Comparison of ENCODE assay signal across 1 fruit fly cellular context in the genomic region with DNA sequence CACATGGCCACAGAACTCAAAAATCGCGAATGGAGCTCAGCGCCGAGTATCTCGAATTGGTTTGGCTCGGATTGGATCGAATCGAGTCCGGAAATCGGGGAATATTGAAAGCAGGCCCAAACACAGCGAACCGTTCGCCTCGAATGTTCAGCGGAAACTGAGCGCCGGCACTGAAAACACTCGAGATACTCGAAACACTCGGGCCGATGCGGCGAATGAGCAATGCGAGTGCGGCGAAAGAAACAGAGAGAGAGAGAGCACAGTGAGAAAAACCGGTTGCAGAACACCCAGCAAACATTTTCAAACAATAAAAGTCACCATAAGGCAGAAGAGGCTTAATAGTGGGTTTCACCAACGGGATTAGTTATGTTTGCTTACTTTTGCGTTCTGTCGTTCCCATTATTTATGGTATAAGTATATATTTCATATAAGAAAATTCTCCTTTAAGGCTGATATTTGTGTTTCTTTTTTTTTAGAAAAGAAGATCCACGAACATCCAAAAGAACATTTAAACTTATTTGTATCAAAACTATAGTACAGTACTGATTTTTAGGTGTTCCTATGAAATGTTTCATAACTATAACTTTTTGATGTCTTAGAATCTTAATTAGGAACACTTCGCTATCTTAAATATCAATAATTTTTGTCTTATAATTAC.
A peak's percentile ranks its signal among the peaks of the same experiment; 100 is the strongest.
TF ChIP-seq lines count a peak whose summit lies in the region.

A gene (minus strand): TSS at position 162 of the 658 bp plus-strand sequence.

TF ChIP-seq in whole organism, embryonic, 481 proteins besides CTCF, POLR2A, EP300 and RAD21 (continued from another document):
- TF ChIP-seq zf30C (GFP tag; optimal IDR thresholded peaks at IDR 0.05; lab: Kevin White, UChicago) (peak; percentile 86), Hmx (GFP tag; optimal IDR thresholded peaks at IDR 0.05; lab: Kevin White, UChicago) (no peak), H2.0 (GFP tag; IDR thresholded peaks at IDR 0.05; lab: Robert Waterston, UW) (0 out of 2 replicates have a peak, but pooled peaks have one; percentile 27), grn (GFP tag; optimal IDR thresholded peaks at IDR 0.05; lab: Kevin White, UChicago) (peak; percentile 24), CG2875 (GFP tag; optimal IDR thresholded peaks at IDR 0.05; lab: Kevin White, UChicago) (peak; percentile 14), bbx (GFP tag; IDR thresholded peaks at IDR 0.05; lab: Robert Waterston, UW; ENCODE audit: partially characterized antibody) (peak; percentile 80), btn (GFP tag; optimal IDR thresholded peaks at IDR 0.05; lab: Kevin White, UChicago) (no peak), nom (GFP tag; optimal IDR thresholded peaks at IDR 0.05; lab: Kevin White, UChicago) (peak; percentile 79), CG12744 (GFP tag; optimal IDR thresholded peaks at IDR 0.05; lab: Kevin White, UChicago) (peak; percentile 11), ind (GFP tag; optimal IDR thresholded peaks at IDR 0.05; lab: Kevin White, UChicago) (no peak), trem (tag; optimal IDR thresholded peaks at IDR 0.05; lab: Kevin White, UChicago) (no peak), gfzf (GFP tag; optimal IDR thresholded peaks at IDR 0.05; lab: Kevin White, UChicago) (no peak), CG15696 (tag; optimal IDR thresholded peaks at IDR 0.05; lab: Kevin White, UChicago) (no peak), org-1 (GFP tag; optimal IDR thresholded peaks at IDR 0.05; lab: Kevin White, UChicago) (peak; percentile 5), scrt (GFP tag; optimal IDR thresholded peaks at IDR 0.05; lab: Kevin White, UChicago) (peak; percentile 57), klu (GFP tag; IDR thresholded peaks at IDR 0.05; lab: Robert Waterston, UW) (no peak), repo (GFP tag; optimal IDR thresholded peaks at IDR 0.05; lab: Kevin White, UChicago) (no peak), CG10979 (tag; optimal IDR thresholded peaks at IDR 0.05; lab: Kevin White, UChicago) (peak; percentile 31), ems (GFP tag; optimal IDR thresholded peaks at IDR 0.05; lab: Kevin White, UChicago) (no peak), onecut (GFP tag; IDR thresholded peaks at IDR 0.05; lab: Robert Waterston, UW) (peak; percentile 58), wor (GFP tag; IDR thresholded peaks at IDR 0.05; lab: Robert Waterston, UW) (no peak), pzg (GFP tag; optimal IDR thresholded peaks at IDR 0.05; lab: Kevin White, UChicago) (no peak), stwl (tag; optimal IDR thresholded peaks at IDR 0.05; lab: Kevin White, UChicago) (no peak), CG8388 (GFP tag; optimal IDR thresholded peaks at IDR 0.05; lab: Kevin White, UChicago) (peak; percentile 29), CG6175 (GFP tag; IDR thresholded peaks at IDR 0.05; lab: Robert Waterston, UW) (no peak), rib (GFP tag; IDR thresholded peaks at IDR 0.05; lab: Robert Waterston, UW) (peak; percentile 81), disco-r (GFP tag; optimal IDR thresholded peaks at IDR 0.05; lab: Kevin White, UChicago) (no peak), Taf1 (GFP tag; IDR thresholded peaks at IDR 0.05; lab: Robert Waterston, UW) (no peak), HLHmδ (GFP tag; optimal IDR thresholded peaks at IDR 0.05; lab: Kevin White, UChicago) (peak; percentile 76), pum (GFP tag; optimal IDR thresholded peaks at IDR 0.05; lab: Kevin White, UChicago) (no peak), CG2712 (tag; optimal IDR thresholded peaks at IDR 0.05; lab: Kevin White, UChicago) (peak; percentile 17), pho (GFP tag; optimal IDR thresholded peaks at IDR 0.05; lab: Kevin White, UChicago) (no peak), Ptx1 (GFP tag; IDR thresholded peaks at IDR 0.05; lab: Robert Waterston, UW) (no peak), Ssrp (tag; optimal IDR thresholded peaks at IDR 0.05; lab: Kevin White, UChicago) (no peak), Jarid2 (GFP tag; optimal IDR thresholded peaks at IDR 0.05; lab: Kevin White, UChicago) (peak; percentile 100), twi (tag; optimal IDR thresholded peaks at IDR 0.05; lab: Kevin White, UChicago) (no peak), dan (GFP tag; IDR thresholded peaks at IDR 0.05; lab: Robert Waterston, UW) (no peak), Sin3A (optimal IDR thresholded peaks at IDR 0.05; lab: Kevin White, UChicago) (no peak), so (GFP tag; IDR thresholded peaks at IDR 0.05; lab: Robert Waterston, UW) (peak; percentile 63; the same call in 2 of the 3 replicates), CG6813 (GFP tag; optimal IDR thresholded peaks at IDR 0.05; lab: Kevin White, UChicago) (peak; percentile 70), kah (GFP tag; optimal IDR thresholded peaks at IDR 0.05; lab: Kevin White, UChicago) (peak; percentile 63), pan (optimal IDR thresholded peaks at IDR 0.05; lab: Kevin White, UChicago) (no peak), pan (GFP tag; optimal IDR thresholded peaks at IDR 0.05 in 1 of 2, IDR thresholded peaks at IDR 0.05 in 1 of 2) (peak in 1 of 2 experiments; percentile 66), Pdp1 (GFP tag; optimal IDR thresholded peaks at IDR 0.05; lab: Kevin White, UChicago) (peak in 1 of 2 experiments; percentile 24), HLH4C (GFP tag; IDR thresholded peaks at IDR 0.05; lab: Robert Waterston, UW; ENCODE audit: partially characterized antibody) (peak; percentile 54; the same call in 2 of the 3 replicates), nau (GFP tag; optimal IDR thresholded peaks at IDR 0.05; lab: Kevin White, UChicago) (peak; percentile 13), wdn (GFP tag; IDR thresholded peaks at IDR 0.05; lab: Robert Waterston, UW) (0 out of 2 replicates have a peak, but pooled peaks have one; percentile 41), dpn (GFP tag; optimal IDR thresholded peaks at IDR 0.05; lab: Kevin White, UChicago) (peak; percentile 19 to 31), CG9609 (GFP tag; optimal IDR thresholded peaks at IDR 0.05; lab: Kevin White, UChicago) (no peak), lola (GFP tag; optimal IDR thresholded peaks at IDR 0.05; lab: Kevin White, UChicago) (no peak), dysf (GFP tag; IDR thresholded peaks at IDR 0.05; lab: Robert Waterston, UW) (peak; percentile 20; the same call in 1 of the 3 replicates), CG13296 (GFP tag; optimal IDR thresholded peaks at IDR 0.05; lab: Kevin White, UChicago) (peak; percentile 49), Bdp1 (GFP tag; optimal IDR thresholded peaks at IDR 0.05; lab: Kevin White, UChicago) (no peak), CG6272 (GFP tag; IDR thresholded peaks at IDR 0.05; lab: Robert Waterston, UW) (peak; percentile 30; the same call in 1 of the 2 replicates), Sry-β (GFP tag; optimal IDR thresholded peaks at IDR 0.05; lab: Kevin White, UChicago) (no peak), CG4424 (GFP tag; optimal IDR thresholded peaks at IDR 0.05; lab: Kevin White, UChicago) (peak; percentile 21), CG17328 (GFP tag; IDR thresholded peaks at IDR 0.05; lab: Robert Waterston, UW) (0 out of 2 replicates have a peak, but pooled peaks have one; percentile 9), CG6654 (GFP tag; optimal IDR thresholded peaks at IDR 0.05; lab: Kevin White, UChicago) (no peak), CG12391 (tag; optimal IDR thresholded peaks at IDR 0.05; lab: Kevin White, UChicago) (peak; percentile 1), sqz (GFP tag; optimal IDR thresholded peaks at IDR 0.05; lab: Kevin White, UChicago) (peak; percentile 26), nmo (GFP tag; optimal IDR thresholded peaks at IDR 0.05; lab: Kevin White, UChicago) (no peak), CG31441 (GFP tag; IDR thresholded peaks at IDR 0.05; lab: Robert Waterston, UW) (no peak; the same call in 1 of the 2 replicates), CG1792 (GFP tag; optimal IDR thresholded peaks at IDR 0.05; lab: Kevin White, UChicago) (no peak), E2f1 (GFP tag; IDR thresholded peaks at IDR 0.05; lab: Robert Waterston, UW) (peak; percentile 30; the same call in 1 of the 2 replicates), CG18262 (tag; optimal IDR thresholded peaks at IDR 0.05; lab: Kevin White, UChicago) (peak; percentile 11), danr (GFP tag; IDR thresholded peaks at IDR 0.05; lab: Robert Waterston, UW) (no peak), otp (GFP tag; IDR thresholded peaks at IDR 0.05; lab: Robert Waterston, UW) (peak; percentile 57; the same call in 2 of the 3 replicates), Awh (GFP tag; IDR thresholded peaks at IDR 0.05; lab: Robert Waterston, UW) (0 out of 2 replicates have a peak, but pooled peaks have one; percentile 45), CG11504 (tag; optimal IDR thresholded peaks at IDR 0.05; lab: Kevin White, UChicago) (peak; percentile 1), B-H2 (GFP tag; optimal IDR thresholded peaks at IDR 0.05; lab: Kevin White, UChicago) (peak; percentile 43), ci (GFP tag; IDR thresholded peaks at IDR 0.05; lab: Robert Waterston, UW) (peak; percentile 85), HLH54F (GFP tag; optimal IDR thresholded peaks at IDR 0.05; lab: Kevin White, UChicago) (peak; percentile 0), CG6854 (GFP tag; optimal IDR thresholded peaks at IDR 0.05; lab: Kevin White, UChicago) (peak; percentile 69), toy (GFP tag; IDR thresholded peaks at IDR 0.05; lab: Robert Waterston, UW) (no peak), Bgb (GFP tag; IDR thresholded peaks at IDR 0.05; lab: Robert Waterston, UW; ENCODE audit: partially characterized antibody) (peak; percentile 85), CG4854 (GFP tag; optimal IDR thresholded peaks at IDR 0.05; lab: Kevin White, UChicago) (peak; percentile 10), stc (GFP tag; IDR thresholded peaks at IDR 0.05; lab: Robert Waterston, UW) (peak; percentile 46; the same call in 1 of the 2 replicates), CG1529 (GFP tag; optimal IDR thresholded peaks at IDR 0.05; lab: Kevin White, UChicago) (peak; percentile 35), Sry-δ (GFP tag; optimal IDR thresholded peaks at IDR 0.05; lab: Kevin White, UChicago) (no peak), CG9727 (GFP tag; optimal IDR thresholded peaks at IDR 0.05; lab: Kevin White, UChicago) (no peak), mirr (GFP tag; optimal IDR thresholded peaks at IDR 0.05; lab: Kevin White, UChicago) (peak; percentile 54), CrebB (tag; optimal IDR thresholded peaks at IDR 0.05; lab: Kevin White, UChicago) (peak; percentile 75), CG14710 (tag; optimal IDR thresholded peaks at IDR 0.05; lab: Kevin White, UChicago) (no peak), D19A (tag; optimal IDR thresholded peaks at IDR 0.05; lab: Kevin White, UChicago) (no peak), caup (GFP tag; optimal IDR thresholded peaks at IDR 0.05; lab: Kevin White, UChicago; ENCODE audit: severe bottlenecking) (peak; percentile 66), ttk (GFP tag; IDR thresholded peaks at IDR 0.05; lab: Robert Waterston, UW) (no peak), PHDP (tag; optimal IDR thresholded peaks at IDR 0.05; lab: Kevin White, UChicago) (peak; percentile 50), pb (GFP tag; optimal IDR thresholded peaks at IDR 0.05; lab: Kevin White, UChicago) (peak; percentile 36)
TF ChIP-seq in whole organism, embryonic: peak in this region for 216.
